Worm (Caenorhabditis elegans) whole organism, L4 larva: ENCODE results near the gene rpi-2.
A peak's percentile ranks its signal among the peaks of the same experiment; 100 is the strongest.
"Not testable (repeated sequence)": the region's sequence is repeated elsewhere in the genome, so short reads cannot be mapped to it uniquely, and the experiment has no call there.

ENCODE experiments used
- D1046.2 ChIP-seq: fragments of 200-800 bp; sonication (Bioruptor generic); IDR thresholded peaks from 2 replicates; pipeline ENCODE4 v1.3.6; 2022; ENCODE audit warnings: missing genetic modification characterization, missing compliant biosample characterization
- F26F4.8 ChIP-seq: fragments of 200-800 bp; sonication (Bioruptor generic); conservative IDR thresholded peaks from 2 replicates; pipeline ENCODE4 v1.3.6; 2022; ENCODE audit warnings: missing genetic modification characterization, missing compliant biosample characterization
- F44E2.7 ChIP-seq: fragments of 200-800 bp; sonication (Bioruptor generic); IDR thresholded peaks from 2 replicates; pipeline ENCODE4 v2.1.2; 2022; ENCODE audit warnings: missing genetic modification characterization, missing compliant biosample characterization
- F49E8.2 ChIP-seq: sonication (generic microtip); optimal IDR thresholded peaks from 2 replicates; lab custom pipeline; 2016; ENCODE audit warnings: missing compliant biosample characterization, mild to moderate bottlenecking, missing genetic modification characterization, borderline replicate concordance
- R02D3.7 ChIP-seq: fragments of 150-350 bp; sonication (generic microtip); optimal IDR thresholded peaks from 3 replicates; lab custom pipeline; 2014; ENCODE audit warnings: missing biosample characterization, missing genetic modification characterization
- aha-1 ChIP-seq: fragments of 150-350 bp; peaks from one replicate; lab custom pipeline; 2014; ENCODE audit warnings: missing biosample characterization, missing genetic modification characterization
- aly-2 ChIP-seq: sonication (generic microtip); optimal IDR thresholded peaks from 2 replicates; lab custom pipeline; 2018; ENCODE audit warnings: missing biosample characterization, missing genetic modification characterization
- ama-1 ChIP-seq: fragments of 150-350 bp; optimal IDR thresholded peaks from 2 replicates; lab custom pipeline; 2014; ENCODE audit warnings: inconsistent platforms, mixed read lengths
- ceh-20 ChIP-seq: fragments of 200-800 bp; sonication (Bioruptor generic); IDR thresholded peaks from 2 replicates; pipeline ENCODE4 v1.3.6; 2022; ENCODE audit warnings: missing genetic modification reagents, missing genetic modification characterization, missing compliant biosample characterization
- ceh-62 ChIP-seq: sonication (generic microtip); optimal IDR thresholded peaks from 2 replicates; lab custom pipeline; 2017; ENCODE audit warnings: missing biosample characterization, missing genetic modification characterization
- cey-2 ChIP-seq: sonication (generic microtip); optimal IDR thresholded peaks from 3 replicates; lab custom pipeline; 2017; ENCODE audit warnings: missing genetic modification characterization, mild to moderate bottlenecking, missing compliant biosample characterization, antibody characterized with exemption, borderline replicate concordance; ENCODE audit not compliant: insufficient read depth
- ctbp-1 ChIP-seq: fragments of 200-800 bp; sonication (Bioruptor generic); IDR thresholded peaks from 2 replicates; pipeline ENCODE4 v1.3.6; 2022; ENCODE audit warnings: missing genetic modification reagents, missing genetic modification characterization, missing compliant biosample characterization
- daf-19 ChIP-seq: fragments of 200-800 bp; sonication (Bioruptor generic); conservative IDR thresholded peaks from 2 replicates; pipeline ENCODE4 v1.3.6; 2022; ENCODE audit warnings: missing genetic modification characterization, missing compliant biosample characterization
- daf-8 ChIP-seq: fragments of 200-800 bp; sonication (Bioruptor generic); IDR thresholded peaks from 2 replicates; pipeline ENCODE4 v1.3.6; 2022; ENCODE audit warnings: missing genetic modification characterization, missing compliant biosample characterization
- dmd-6 ChIP-seq: fragments of 200-800 bp; sonication (Bioruptor generic); IDR thresholded peaks from 2 replicates; pipeline ENCODE4 v1.3.6; 2022; ENCODE audit warnings: missing genetic modification reagents, missing genetic modification characterization, missing compliant biosample characterization
- dmd-8 ChIP-seq: fragments of 200-800 bp; sonication (Bioruptor generic); IDR thresholded peaks from 2 replicates; pipeline ENCODE4 v1.3.6; 2022; ENCODE audit warnings: missing genetic modification characterization, missing compliant biosample characterization
- dmd-9 ChIP-seq: fragments of 200-800 bp; sonication (Bioruptor generic); IDR thresholded peaks from 2 replicates; pipeline ENCODE4 v1.3.6; 2022; ENCODE audit warnings: missing genetic modification reagents, missing genetic modification characterization, missing compliant biosample characterization
- dpl-1 ChIP-seq: fragments of 150-350 bp; optimal IDR thresholded peaks from 2 replicates; lab custom pipeline; 2014; ENCODE audit warnings: missing biosample characterization, missing genetic modification reagents, missing genetic modification characterization
- egl-43 ChIP-seq: fragments of 200-800 bp; sonication (Bioruptor generic); IDR thresholded peaks from 2 replicates; pipeline ENCODE4 v1.3.6; 2022; ENCODE audit warnings: missing genetic modification reagents, missing genetic modification characterization, missing compliant biosample characterization
- fkh-10 ChIP-seq: fragments of 150-350 bp; optimal IDR thresholded peaks from 2 replicates; lab custom pipeline; 2014; ENCODE audit warnings: missing biosample characterization, missing genetic modification reagents, missing genetic modification characterization
- jun-1 ChIP-seq: fragments of 150-350 bp; optimal IDR thresholded peaks from 2 replicates; lab custom pipeline; 2014; ENCODE audit warnings: missing biosample characterization, missing genetic modification reagents, missing genetic modification characterization
- lin-13 ChIP-seq: fragments of 150-350 bp; optimal IDR thresholded peaks from 2 replicates; lab custom pipeline; 2014; ENCODE audit warnings: missing biosample characterization, missing genetic modification reagents, missing genetic modification characterization
- lin-38 ChIP-seq: fragments of 200-800 bp; sonication (Bioruptor generic); IDR thresholded peaks from 2 replicates; pipeline ENCODE4 v1.3.6; 2022; ENCODE audit warnings: missing genetic modification reagents, missing genetic modification characterization, missing compliant biosample characterization
- lir-3 ChIP-seq: sonication (generic microtip); optimal IDR thresholded peaks from 2 replicates; lab custom pipeline; 2016; ENCODE audit warnings: mild to moderate bottlenecking, missing genetic modification characterization, missing compliant biosample characterization
- madf-5 ChIP-seq, 2 experiments: fragments of 200-800 bp; sonication (Bioruptor generic); IDR thresholded peaks; 2 replicates each; pipeline ENCODE4 v1.3.6; 2022; ENCODE audit warnings: missing compliant biosample characterization in 2 of 2, missing genetic modification characterization in 2 of 2
- madf-9 ChIP-seq: fragments of 200-800 bp; sonication (Bioruptor generic); conservative IDR thresholded peaks from 2 replicates; pipeline ENCODE4 v1.3.6; 2022; ENCODE audit warnings: missing genetic modification reagents, missing genetic modification characterization, missing compliant biosample characterization
- mep-1 ChIP-seq: fragments of 150-350 bp; sonication (generic microtip); optimal IDR thresholded peaks from 3 replicates; lab custom pipeline; 2014; ENCODE audit warnings: missing biosample characterization, missing genetic modification characterization
- mxl-2 ChIP-seq: fragments of 200-800 bp; sonication (Bioruptor generic); conservative IDR thresholded peaks from 2 replicates; pipeline ENCODE4 v1.3.6; 2022; ENCODE audit warnings: missing genetic modification reagents, missing genetic modification characterization, missing compliant biosample characterization
- nhr-10 ChIP-seq: fragments of 150-350 bp; optimal IDR thresholded peaks from 2 replicates; lab custom pipeline; 2014; ENCODE audit warnings: missing biosample characterization, missing genetic modification characterization
- nhr-111 ChIP-seq: fragments of 200-800 bp; sonication (Bioruptor generic); optimal IDR thresholded peaks from 2 replicates; lab custom pipeline; 2018; ENCODE audit warnings: mild to moderate bottlenecking, missing genetic modification characterization, missing compliant biosample characterization
- nhr-237 ChIP-seq: sonication (generic microtip); optimal IDR thresholded peaks from 2 replicates; lab custom pipeline; 2017; ENCODE audit warnings: missing biosample characterization, missing genetic modification characterization
- nhr-41 ChIP-seq: fragments of 200-800 bp; sonication (Bioruptor generic); IDR thresholded peaks from 2 replicates; pipeline ENCODE4 v1.3.6; 2022; ENCODE audit warnings: missing genetic modification reagents, missing genetic modification characterization, missing compliant biosample characterization
- nhr-77 ChIP-seq: fragments of 150-350 bp; optimal IDR thresholded peaks from 2 replicates; lab custom pipeline; 2014; ENCODE audit warnings: missing biosample characterization, missing genetic modification characterization
- pha-4 ChIP-seq, 2 experiments: fragments of 150-350 bp in 1 of 2; fragments of 200-800 bp in 1 of 2; sonication (Bioruptor generic) in 1 of 2; IDR thresholded peaks in 1 of 2; optimal IDR thresholded peaks in 1 of 2; 2 replicates each; pipeline versions ENCODE4 v1.3.6 to Lab custom; 2014 to 2022; ENCODE audit warnings: missing genetic modification characterization in 2 of 2, missing genetic modification reagents in 2 of 2, missing biosample characterization in 1 of 2, missing compliant biosample characterization in 1 of 2
- php-3 ChIP-seq: fragments of 200-800 bp; sonication (Bioruptor generic); IDR thresholded peaks from 2 replicates; pipeline ENCODE4 v1.3.6; 2022; ENCODE audit warnings: missing genetic modification reagents, missing genetic modification characterization, missing compliant biosample characterization
- pqm-1 ChIP-seq: sonication (generic microtip); optimal IDR thresholded peaks from 2 replicates; lab custom pipeline; 2017; ENCODE audit warnings: missing biosample characterization, missing genetic modification characterization
- rbr-2 ChIP-seq: sonication (generic microtip); optimal IDR thresholded peaks from 2 replicates; lab custom pipeline; 2016; ENCODE audit warnings: missing genotype, missing genetic modification characterization, missing compliant biosample characterization
- sdz-12 ChIP-seq: fragments of 200-800 bp; sonication (Bioruptor generic); optimal IDR thresholded peaks from 2 replicates; lab custom pipeline; 2018; ENCODE audit warnings: mild to moderate bottlenecking, missing genetic modification characterization, missing compliant biosample characterization
- set-16 ChIP-seq: fragments of 200-800 bp; sonication (Bioruptor generic); IDR thresholded peaks from 2 replicates; pipeline ENCODE4 v1.3.6; 2022; ENCODE audit warnings: missing genetic modification reagents, missing genetic modification characterization, missing compliant biosample characterization
- snpc-1.2 ChIP-seq: fragments of 200-800 bp; sonication (Bioruptor generic); IDR thresholded peaks from 2 replicates; pipeline ENCODE4 v1.3.6; 2022; ENCODE audit warnings: missing genetic modification reagents, missing genetic modification characterization, missing compliant biosample characterization
- spr-1 ChIP-seq: sonication (generic microtip); optimal IDR thresholded peaks from 2 replicates; lab custom pipeline; 2016; ENCODE audit warnings: mild to moderate bottlenecking, missing genetic modification characterization, missing compliant biosample characterization
- spr-3 ChIP-seq: fragments of 200-800 bp; sonication (Bioruptor generic); optimal IDR thresholded peaks from 2 replicates; lab custom pipeline; 2018; ENCODE audit warnings: mild to moderate bottlenecking, missing genetic modification characterization, missing compliant biosample characterization
- tag-97 ChIP-seq: fragments of 200-800 bp; sonication (Bioruptor generic); IDR thresholded peaks from 2 replicates; pipeline ENCODE4 v1.3.6; 2022; ENCODE audit warnings: missing genetic modification characterization, missing compliant biosample characterization
- tra-1 ChIP-seq: fragments of 200-800 bp; sonication (Bioruptor generic); IDR thresholded peaks from 2 replicates; pipeline ENCODE4 v1.3.6; 2022; ENCODE audit warnings: missing genetic modification reagents, missing genetic modification characterization, missing compliant biosample characterization
- vab-7 ChIP-seq: fragments of 200-800 bp; sonication (Bioruptor generic); IDR thresholded peaks from 2 replicates; pipeline ENCODE4 v1.3.6; 2022; ENCODE audit warnings: missing genetic modification reagents, missing genetic modification characterization, missing compliant biosample characterization
- zfp-2 ChIP-seq: sonication (generic microtip); optimal IDR thresholded peaks from 2 replicates; lab custom pipeline; 2016; ENCODE audit warnings: mild to moderate bottlenecking, missing genetic modification characterization, missing compliant biosample characterization
- zfp-3 ChIP-seq: fragments of 200-800 bp; sonication (Bioruptor generic); conservative IDR thresholded peaks from 2 replicates; pipeline ENCODE4 v1.3.6; 2022; ENCODE audit warnings: missing genetic modification reagents, missing genetic modification characterization, missing compliant biosample characterization

The rpi-2 gene

DNA sequence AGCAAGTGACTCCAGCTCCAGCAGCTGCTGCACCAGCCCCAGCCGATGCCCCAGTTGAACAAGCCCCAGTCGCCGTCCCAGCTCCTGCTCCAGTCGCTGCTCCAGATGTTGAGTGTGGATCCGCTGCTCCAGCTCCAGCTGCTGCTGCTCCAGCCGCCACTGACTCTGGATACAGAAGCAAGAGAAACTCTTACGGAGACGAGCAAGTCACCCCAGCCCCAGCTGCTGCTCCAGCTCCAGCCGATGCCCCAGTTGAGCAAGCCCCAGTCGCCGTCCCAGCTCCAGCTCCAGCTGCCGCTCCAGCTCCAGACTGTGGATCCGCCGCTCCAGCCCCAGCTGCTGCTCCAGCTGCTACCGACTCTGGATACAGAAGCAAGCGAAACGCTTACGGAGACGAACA is 10.5 kb downstream of the rpi-2 start (continued):
- TF ChIP-seq pqm-1 (tag; lab: Kevin White, UChicago) (no peak), nhr-77 (tag; lab: Kevin White, UChicago) (no peak), tra-1 (GFP tag; lab: Robert Waterston, UW) (peak; percentile 36; the same call in 1 of the 2 replicates), set-16 (GFP tag; lab: Robert Waterston, UW) (peak; percentile 96), F49E8.2 (tag; lab: Kevin White, UChicago) (no peak)

DNA sequence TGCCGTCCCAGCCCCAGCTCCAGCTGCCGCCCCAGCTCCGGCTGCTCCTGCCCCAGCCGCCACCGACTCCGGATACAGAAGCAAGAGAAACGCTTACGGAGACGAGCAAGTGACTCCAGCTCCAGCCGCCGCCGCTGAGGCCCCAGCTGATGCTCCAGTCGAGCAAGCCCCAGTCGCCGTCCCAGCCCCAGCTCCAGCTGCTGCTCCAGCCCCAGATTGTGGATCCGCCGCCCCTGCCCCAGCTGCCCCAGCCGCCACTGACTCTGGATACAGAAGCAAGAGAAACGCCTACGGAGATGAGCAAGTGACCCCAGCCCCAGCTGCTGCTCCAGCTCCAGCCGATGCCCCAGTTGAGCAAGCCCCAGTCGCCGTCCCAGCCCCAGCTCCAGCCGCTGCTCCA is 11.4 kb downstream of the rpi-2 start:
- TF ChIP-seq lin-38 (GFP tag; lab: Robert Waterston, UW) (peak; percentile 28), F26F4.8 (peak; percentile 43; the same call in 1 of the 2 replicates), snpc-1.2 (0 out of 2 replicates have a peak, but pooled peaks have one; percentile 36), madf-9 (0 out of 2 replicates have a peak, but pooled peaks have one; percentile 30), pha-4 (GFP tag; IDR thresholded peaks at IDR 0.05; lab: Robert Waterston, UW) (0 out of 2 replicates have a peak, but pooled peaks have one; percentile 66), dmd-8 (GFP tag; lab: Robert Waterston, UW) (0 out of 2 replicates have a peak, but pooled peaks have one; percentile 36), set-16 (GFP tag; lab: Robert Waterston, UW) (peak; percentile 99), ceh-20 (GFP tag; lab: Robert Waterston, UW) (peak; percentile 50; the same call in 1 of the 2 replicates), vab-7 (GFP tag; lab: Robert Waterston, UW) (0 out of 2 replicates have a peak, but pooled peaks have one; percentile 25), zfp-3 (GFP tag; lab: Robert Waterston, UW) (peak; percentile 60; the same call in 1 of the 2 replicates)
- not testable (repeated sequence) for TF ChIP-seq pha-4 (tag; optimal IDR thresholded peaks at IDR 0.05; lab: Kevin White, UChicago)

DNA sequence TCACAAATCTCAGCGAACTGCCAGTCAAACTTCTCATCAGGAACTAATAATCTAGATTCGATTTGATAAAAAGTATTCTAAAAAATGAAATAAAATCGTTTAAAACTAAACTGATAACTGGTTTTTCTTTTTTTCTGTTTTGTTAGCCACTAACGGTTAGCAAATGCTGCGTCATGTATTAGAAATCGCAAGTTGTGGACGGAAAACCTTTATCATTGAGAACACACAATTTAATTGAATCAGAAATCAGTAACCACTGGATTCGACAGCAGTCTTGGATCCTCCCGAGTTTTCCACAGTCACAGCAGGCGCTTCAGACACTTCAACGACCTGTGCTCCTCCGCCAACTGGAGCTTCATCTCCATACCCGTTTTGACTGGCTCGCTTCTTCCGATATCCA is 11.9 kb downstream of the rpi-2 start:
- TF ChIP-seq mep-1 (tag; lab: Kevin White, UChicago) (no peak), php-3 (GFP tag; lab: Robert Waterston, UW) (no peak), spr-1 (tag; lab: Kevin White, UChicago) (no peak), fkh-10 (GFP tag; lab: Kevin White, UChicago) (no peak), egl-43 (GFP tag; lab: Robert Waterston, UW) (no peak), nhr-237 (no peak), sdz-12 (GFP tag; lab: Kevin White, UChicago) (no peak), jun-1 (tag; lab: Kevin White, UChicago) (no peak), dmd-6 (no peak), aha-1 (tag; lab: Kevin White, UChicago) (no peak), lir-3 (tag; lab: Kevin White, UChicago) (no peak), nhr-41 (GFP tag; lab: Robert Waterston, UW) (no peak), ama-1 (lab: Kevin White, UChicago) (peak; percentile 46), lin-38 (GFP tag; lab: Robert Waterston, UW) (no peak), D1046.2 (GFP tag; lab: Robert Waterston, UW) (no peak), lin-13 (no peak), zfp-2 (tag; lab: Kevin White, UChicago) (no peak), F44E2.7 (GFP tag; lab: Robert Waterston, UW) (no peak), rbr-2 (tag; lab: Kevin White, UChicago) (no peak), mxl-2 (GFP tag; lab: Robert Waterston, UW) (0 out of 2 replicates have a peak, but pooled peaks have one; percentile 6), ceh-62 (no peak), R02D3.7 (tag; lab: Kevin White, UChicago) (no peak), nhr-111 (no peak), tag-97 (GFP tag; lab: Robert Waterston, UW) (no peak), aly-2 (tag; lab: Kevin White, UChicago) (peak; percentile 76), nhr-10 (tag; lab: Kevin White, UChicago) (no peak), ctbp-1 (no peak), vab-7 (GFP tag; lab: Robert Waterston, UW) (no peak), madf-9 (0 out of 2 replicates have a peak, but pooled peaks have one; percentile 6), daf-19 (no peak), daf-8 (GFP tag; lab: Robert Waterston, UW) (no peak), dmd-9 (GFP tag; lab: Robert Waterston, UW) (no peak), dpl-1 (GFP tag; lab: Kevin White, UChicago) (no peak), madf-5 (GFP tag; IDR thresholded peaks at IDR 0.05; lab: Robert Waterston, UW) (no peak), spr-3 (GFP tag; lab: Kevin White, UChicago) (no peak), cey-2 (no peak)
